Fruit fly (Drosophila melanogaster) whole organism, embryonic: ENCODE results near the gene fkh.
A peak's percentile ranks its signal among the peaks of the same experiment; 100 is the strongest.

Experiments used
- Antp ChIP-seq: fragments of 200-800 bp; sonication (Bioruptor generic); optimal IDR thresholded peaks from 3 replicates; lab custom pipeline; 2016; ENCODE audit warnings: missing biosample characterization, missing genetic modification characterization
- Blimp-1 ChIP-seq: fragments of 200-800 bp; sonication (Bioruptor generic); optimal IDR thresholded peaks from 3 replicates; lab custom pipeline; 2018; ENCODE audit warnings: missing biosample characterization, missing genetic modification characterization, mild to moderate bottlenecking, moderate library complexity, missing genetic modification reagents
- CG10654 ChIP-seq: fragments of 200-800 bp; sonication (Bioruptor generic); optimal IDR thresholded peaks from 2 replicates; lab custom pipeline; 2016; ENCODE audit warnings: missing biosample characterization, missing genetic modification characterization
- CG11247 ChIP-seq: fragments of 200-800 bp; sonication (Bioruptor generic); IDR thresholded peaks from 2 replicates; pipeline ENCODE4 v1.3.6; 2022; ENCODE audit warnings: missing biosample characterization, missing genetic modification characterization
- CG11695 ChIP-seq: fragments of 200-800 bp; sonication (Bioruptor generic); IDR thresholded peaks from 3 replicates; pipeline ENCODE4 v1.3.6; 2022; ENCODE audit warnings: missing biosample characterization, missing genetic modification characterization
- CG12071 ChIP-seq: fragments of 200-800 bp; sonication (Bioruptor generic); optimal IDR thresholded peaks from 3 replicates; lab custom pipeline; 2018; ENCODE audit warnings: missing biosample characterization, mild to moderate bottlenecking, missing genetic modification characterization
- CG12236 ChIP-seq: fragments of 200-800 bp; sonication (Bioruptor generic); optimal IDR thresholded peaks from 2 replicates; lab custom pipeline; 2016; ENCODE audit warnings: missing biosample characterization, missing genetic modification characterization
- CG12659 ChIP-seq: fragments of 200-800 bp; sonication (Bioruptor generic); optimal IDR thresholded peaks from 3 replicates; lab custom pipeline; 2017; ENCODE audit warnings: mild to moderate bottlenecking, missing biosample characterization, missing genetic modification reagents, missing genetic modification characterization
- CG14050 ChIP-seq: fragments of 200-800 bp; sonication (Bioruptor generic); IDR thresholded peaks from 3 replicates; pipeline ENCODE4 v1.3.6; 2022; ENCODE audit warnings: missing biosample characterization, missing genetic modification characterization
- CG14965 ChIP-seq: fragments of 200-800 bp; sonication (Bioruptor generic); optimal IDR thresholded peaks from 2 replicates; lab custom pipeline; 2016; ENCODE audit warnings: missing biosample characterization, missing genetic modification characterization, borderline replicate concordance
- CG1603 ChIP-seq: fragments of 200-800 bp; sonication (Bioruptor generic); optimal IDR thresholded peaks from 2 replicates; lab custom pipeline; 2019; ENCODE audit warnings: missing biosample characterization, mild to moderate bottlenecking, missing genetic modification characterization, moderate library complexity
- CG17359 ChIP-seq: fragments of 200-800 bp; sonication (Bioruptor generic); optimal IDR thresholded peaks from 3 replicates; lab custom pipeline; 2018; ENCODE audit warnings: missing biosample characterization, mild to moderate bottlenecking, missing genetic modification characterization, moderate library complexity
- CG17612 ChIP-seq: fragments of 200-800 bp; sonication (Bioruptor generic); IDR thresholded peaks from 2 replicates; pipeline ENCODE4 v1.3.6; 2022; ENCODE audit warnings: missing biosample characterization, missing genetic modification characterization
- CG2678 ChIP-seq: fragments of 200-800 bp; sonication (Bioruptor generic); optimal IDR thresholded peaks from 3 replicates; lab custom pipeline; 2019; ENCODE audit warnings: missing biosample characterization, mild to moderate bottlenecking, missing genetic modification characterization, moderate library complexity
- CG3163 ChIP-seq: fragments of 200-800 bp; sonication (Bioruptor generic); optimal IDR thresholded peaks from 3 replicates; lab custom pipeline; 2016; ENCODE audit warnings: missing biosample characterization, missing genetic modification characterization
- CG3407 ChIP-seq: fragments of 200-800 bp; sonication (Bioruptor generic); optimal IDR thresholded peaks from 2 replicates; lab custom pipeline; 2018; ENCODE audit warnings: missing biosample characterization, mild to moderate bottlenecking, missing genetic modification characterization
- CG5245 ChIP-seq: fragments of 200-800 bp; sonication (Bioruptor generic); optimal IDR thresholded peaks from 3 replicates; lab custom pipeline; 2016; ENCODE audit warnings: missing biosample characterization, missing genetic modification characterization
- CG5953 ChIP-seq: fragments of 200-800 bp; sonication (Bioruptor generic); IDR thresholded peaks from 2 replicates; pipeline ENCODE4 v1.3.6; 2022; ENCODE audit warnings: missing biosample characterization, missing genetic modification characterization
- CG6813 ChIP-seq: fragments of 200-800 bp; sonication (Bioruptor generic); optimal IDR thresholded peaks from 2 replicates; lab custom pipeline; 2017; ENCODE audit warnings: missing biosample characterization, missing genetic modification characterization, mild to moderate bottlenecking, moderate library complexity, missing genetic modification reagents
- CG6854 ChIP-seq: fragments of 200-800 bp; sonication (Bioruptor generic); optimal IDR thresholded peaks from 3 replicates; lab custom pipeline; 2017; ENCODE audit warnings: missing biosample characterization, mild to moderate bottlenecking, missing genetic modification characterization
- CG7839 ChIP-seq: fragments of 200-800 bp; sonication (Bioruptor generic); optimal IDR thresholded peaks from 3 replicates; lab custom pipeline; 2018; ENCODE audit warnings: missing biosample characterization, mild to moderate bottlenecking, missing genetic modification characterization, moderate library complexity
- H2.0 ChIP-seq: fragments of 200-800 bp; sonication (Bioruptor generic); IDR thresholded peaks from 2 replicates; pipeline ENCODE4 v1.3.6; 2022; ENCODE audit warnings: missing biosample characterization, missing genetic modification characterization
- Med ChIP-seq: fragments of 200-800 bp; sonication (Bioruptor generic); peaks from one replicate; lab custom pipeline; 2016; ENCODE audit warnings: missing biosample characterization, missing genetic modification characterization, mild to moderate bottlenecking, inconsistent platforms, moderate library complexity
- Oaz ChIP-seq: fragments of 200-800 bp; sonication (Bioruptor generic); IDR thresholded peaks from 2 replicates; pipeline ENCODE4 v1.3.6; 2022; ENCODE audit warnings: missing biosample characterization, missing genetic modification characterization
- PHDP ChIP-seq: fragments of 200-800 bp; sonication (Bioruptor generic); optimal IDR thresholded peaks from 3 replicates; lab custom pipeline; 2018; ENCODE audit warnings: missing biosample characterization, mild to moderate bottlenecking, missing genetic modification characterization, moderate library complexity
- Rfx ChIP-seq: fragments of 200-800 bp; sonication (Bioruptor generic); IDR thresholded peaks from 2 replicates; pipeline ENCODE4 v1.3.6; 2022; ENCODE audit warnings: missing biosample characterization, missing genetic modification characterization
- Xrp1 ChIP-seq: fragments of 200-800 bp; sonication (Bioruptor generic); IDR thresholded peaks from 2 replicates; pipeline ENCODE4 v1.3.6; 2022; ENCODE audit warnings: missing biosample characterization, missing genetic modification characterization
- corto ChIP-seq: fragments of 200-800 bp; sonication (Bioruptor generic); optimal IDR thresholded peaks from 2 replicates; lab custom pipeline; 2016; ENCODE audit warnings: missing biosample characterization, mild to moderate bottlenecking, missing genetic modification characterization, moderate library complexity
- dmrt99B ChIP-seq: fragments of 200-800 bp; sonication (Bioruptor generic); optimal IDR thresholded peaks from 2 replicates; lab custom pipeline; 2018; ENCODE audit warnings: missing biosample characterization, mild to moderate bottlenecking, missing genetic modification characterization, moderate library complexity
- dysf ChIP-seq: fragments of 200-800 bp; sonication (Bioruptor generic); IDR thresholded peaks from 3 replicates; pipeline ENCODE4 v1.3.6; 2022; ENCODE audit warnings: missing biosample characterization, missing genetic modification characterization
- ewg ChIP-seq: fragments of 200-800 bp; sonication (Bioruptor generic); optimal IDR thresholded peaks from 3 replicates; lab custom pipeline; 2017; ENCODE audit warnings: mild to moderate bottlenecking, missing biosample characterization, missing genetic modification reagents, missing genetic modification characterization
- grn ChIP-seq: fragments of 200-800 bp; sonication (Bioruptor generic); optimal IDR thresholded peaks from 3 replicates; lab custom pipeline; 2017; ENCODE audit warnings: missing biosample characterization, missing genetic modification characterization
- gt ChIP-seq: fragments of 200-800 bp; sonication (Bioruptor generic); IDR thresholded peaks from 2 replicates; pipeline ENCODE4 v1.3.6; 2022; ENCODE audit warnings: missing biosample characterization, missing genetic modification characterization
- ham ChIP-seq: fragments of 200-800 bp; sonication (Bioruptor generic); IDR thresholded peaks from 2 replicates; pipeline ENCODE4 v1.3.6; 2022; ENCODE audit warnings: missing biosample characterization, missing genetic modification characterization
- jigr1 ChIP-seq: fragments of 200-800 bp; sonication (Bioruptor generic); IDR thresholded peaks from 3 replicates; pipeline ENCODE4 v1.3.6; 2022; ENCODE audit warnings: missing biosample characterization, missing genetic modification characterization
- lab ChIP-seq: fragments of 200-800 bp; sonication (Bioruptor generic); optimal IDR thresholded peaks from 3 replicates; lab custom pipeline; 2017; ENCODE audit warnings: missing biosample characterization, missing genetic modification characterization, mild to moderate bottlenecking, moderate library complexity, missing genetic modification reagents
- lilli ChIP-seq: fragments of 200-800 bp; sonication (Bioruptor generic); optimal IDR thresholded peaks from 3 replicates; lab custom pipeline; 2016; ENCODE audit warnings: missing biosample characterization, missing genetic modification characterization
- lov ChIP-seq, 2 experiments: fragments of 200-800 bp in 1 of 2; fragments of >200 bp in 1 of 2; sonication (Bioruptor generic) in 1 of 2; IDR thresholded peaks in 1 of 2; optimal IDR thresholded peaks in 1 of 2; 2 replicates in 1 of 2; 3 replicates in 1 of 2; pipeline versions ENCODE4 v1.3.6 to Lab custom; 2017 to 2022; ENCODE audit warnings: missing biosample characterization in 1 of 2, missing genetic modification characterization in 1 of 2
- pnt ChIP-seq: fragments of 200-800 bp; sonication (Bioruptor generic); optimal IDR thresholded peaks from 3 replicates; lab custom pipeline; 2016; ENCODE audit warnings: missing biosample characterization, missing genetic modification characterization
- prd ChIP-seq, 3 experiments: fragments of >200 bp in 2 of 3; fragments of 200-800 bp in 1 of 3; sonication (Bioruptor generic) in 1 of 3; optimal IDR thresholded peaks in 2 of 3; IDR thresholded peaks in 1 of 3; 2 replicates in 2 of 3; 3 replicates in 1 of 3; pipeline versions ENCODE4 v1.3.6 to Lab custom; 2017 to 2022; ENCODE audit warnings: missing biosample characterization in 1 of 3, missing genetic modification characterization in 1 of 3
- run ChIP-seq: fragments of 200-800 bp; sonication (Bioruptor generic); optimal IDR thresholded peaks from 3 replicates; lab custom pipeline; 2018; ENCODE audit warnings: missing biosample characterization, mild to moderate bottlenecking, missing genetic modification characterization
- sob ChIP-seq: fragments of 200-800 bp; sonication (Bioruptor generic); IDR thresholded peaks from 2 replicates; pipeline ENCODE4 v1.3.6; 2022; ENCODE audit warnings: missing biosample characterization, missing genetic modification characterization
- stc ChIP-seq: fragments of 200-800 bp; sonication (Bioruptor generic); IDR thresholded peaks from 2 replicates; pipeline ENCODE4 v1.3.6; 2022; ENCODE audit warnings: missing biosample characterization, missing genetic modification characterization
- tll ChIP-seq, 2 experiments: fragments of 200-800 bp in 1 of 2; fragments of >200 bp in 1 of 2; sonication (Bioruptor generic) in 1 of 2; optimal IDR thresholded peaks; 2 replicates each; lab custom pipeline; 2017 to 2019; ENCODE audit warnings: missing biosample characterization in 2 of 2, missing genetic modification characterization in 2 of 2, mild to moderate bottlenecking in 1 of 2, moderate library complexity in 1 of 2
- z ChIP-seq: fragments of 200-800 bp; sonication (Bioruptor generic); IDR thresholded peaks from 3 replicates; pipeline ENCODE4 v1.3.6; 2022; ENCODE audit warnings: missing biosample characterization, missing genetic modification characterization
- zen ChIP-seq: fragments of 200-800 bp; sonication (Bioruptor generic); optimal IDR thresholded peaks from 3 replicates; lab custom pipeline; 2018; ENCODE audit warnings: missing biosample characterization, mild to moderate bottlenecking, missing genetic modification characterization, moderate library complexity
- zfh1 ChIP-seq: fragments of 200-800 bp; sonication (Bioruptor generic); IDR thresholded peaks from 3 replicates; pipeline ENCODE4 v1.3.6; 2022; ENCODE audit warnings: missing biosample characterization, missing genetic modification characterization

Gene fkh

DNA sequence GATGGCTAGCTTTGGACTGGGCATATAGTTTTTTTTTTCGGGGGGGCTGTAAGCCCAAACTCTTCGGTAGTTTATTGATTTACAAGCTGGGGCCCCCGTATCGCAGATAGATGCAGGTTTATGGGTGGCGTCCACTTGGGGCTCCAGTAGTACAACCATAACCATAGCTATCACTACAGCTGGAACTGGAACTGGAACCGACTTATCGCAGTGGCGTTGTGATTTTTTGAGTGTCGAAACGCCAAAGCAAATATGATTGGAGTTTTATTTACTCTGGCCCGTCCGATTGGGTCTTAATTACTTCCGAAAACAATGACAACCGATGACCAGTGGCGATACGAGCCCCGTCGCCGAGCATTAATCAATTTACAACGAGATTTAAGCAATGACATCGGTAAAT lies 5.4 kb upstream of the fkh start (continued):
- TF ChIP-seq CG11695 (GFP tag; lab: Robert Waterston, UW) (peak; percentile 56; the same call in 1 of the 3 replicates), grn (peak; percentile 78), CG5953 (GFP tag; lab: Robert Waterston, UW) (peak; percentile 47; the same call in 1 of the 2 replicates), tll (GFP tag; optimal IDR thresholded peaks at IDR 0.05; lab: Kevin White, UChicago) (no peak), zen (tag; lab: Kevin White, UChicago) (no peak), H2.0 (no peak), Antp (GFP tag; lab: Kevin White, UChicago) (no peak), Blimp-1 (GFP tag; lab: Kevin White, UChicago) (peak; percentile 39), lilli (GFP tag; lab: Kevin White, UChicago) (no peak), CG17359 (tag; lab: Kevin White, UChicago) (peak; percentile 56), ham (GFP tag; lab: Robert Waterston, UW) (no peak), CG3407 (GFP tag; lab: Kevin White, UChicago) (peak; percentile 69), CG12659 (GFP tag; lab: Kevin White, UChicago) (peak; percentile 18), PHDP (tag; lab: Kevin White, UChicago) (peak; percentile 63), z (GFP tag; lab: Robert Waterston, UW) (peak; percentile 49; the same call in 1 of the 3 replicates), pnt (GFP tag; lab: Kevin White, UChicago) (no peak), CG7839 (tag; lab: Kevin White, UChicago) (peak; percentile 33), lab (GFP tag; lab: Kevin White, UChicago) (peak; percentile 72), CG6813 (peak; percentile 74), dysf (no peak), gt (GFP tag; lab: Robert Waterston, UW) (no peak), CG10654 (GFP tag; lab: Kevin White, UChicago) (peak; percentile 18), jigr1 (GFP tag; lab: Robert Waterston, UW) (no peak)

DNA sequence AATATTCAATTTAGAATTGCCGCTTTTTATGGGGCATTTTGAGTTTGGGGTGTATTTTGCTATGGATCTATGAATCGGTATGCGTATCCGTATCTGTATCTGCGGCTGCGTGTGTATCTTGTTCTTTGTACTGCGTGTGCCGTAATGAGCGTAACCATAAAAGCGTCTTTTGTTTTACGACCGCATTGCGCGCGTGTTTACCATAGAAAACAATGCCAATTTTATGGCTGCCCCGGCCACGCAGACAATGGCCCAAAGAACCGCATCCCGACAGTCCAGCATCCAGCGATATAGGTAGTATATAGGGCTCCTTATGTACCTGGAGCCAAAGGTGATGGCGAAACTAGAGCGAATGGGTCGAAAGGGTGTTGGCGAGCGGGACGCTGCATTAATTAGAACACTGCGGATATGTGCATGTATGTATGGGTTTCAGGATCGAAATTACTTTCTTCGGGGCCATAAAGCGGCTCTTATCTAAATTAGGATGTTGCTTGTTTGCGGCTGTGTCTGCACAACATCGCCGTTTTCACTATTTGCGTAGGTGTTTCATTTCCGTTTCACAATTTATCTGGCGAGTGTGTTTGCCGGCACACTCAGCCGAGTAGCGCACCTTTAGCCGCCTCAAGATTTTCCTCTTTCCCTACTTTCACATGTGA lies 3.5 kb upstream of the fkh start:
- TF ChIP-seq Xrp1, result peak; percentile 15; the same call in 1 of the 2 replicates
- TF ChIP-seq CG12236 (GFP tag; lab: Kevin White, UChicago), result no peak
- TF ChIP-seq dmrt99B, result no peak
- TF ChIP-seq zfh1 (GFP tag; lab: Robert Waterston, UW), result no peak
- TF ChIP-seq stc, result no peak
- no peak for TF ChIP-seq sob (GFP tag; lab: Robert Waterston, UW)
- no peak for TF ChIP-seq CG14965 (GFP tag; lab: Kevin White, UChicago)
- TF ChIP-seq prd (optimal IDR thresholded peaks at IDR 0.05; lab: Kevin White, UChicago), result no peak
- TF ChIP-seq prd (GFP tag; IDR thresholded peaks at IDR 0.05; lab: Robert Waterston, UW), result 0 out of 3 replicates have a peak, but pooled peaks have one; percentile 16
- no peak for TF ChIP-seq CG6854 (GFP tag; lab: Kevin White, UChicago)
- TF ChIP-seq zen (tag; lab: Kevin White, UChicago), result peak; percentile 70
- TF ChIP-seq CG3163 (GFP tag; lab: Kevin White, UChicago), result no peak
- TF ChIP-seq CG1603, result peak; percentile 7
- no peak for TF ChIP-seq run (tag; lab: Kevin White, UChicago)
- no peak for TF ChIP-seq CG5245
- TF ChIP-seq CG2678 (tag; lab: Kevin White, UChicago), result peak; percentile 17
- TF ChIP-seq Oaz (GFP tag; lab: Robert Waterston, UW), result no peak
- no peak for TF ChIP-seq ewg (GFP tag; lab: Kevin White, UChicago)
- TF ChIP-seq Med (GFP tag; lab: Kevin White, UChicago), result peak; percentile 64
- TF ChIP-seq lov (optimal IDR thresholded peaks at IDR 0.05; lab: Kevin White, UChicago), result no peak
- 0 out of 3 replicates have a peak, but pooled peaks have one; percentile 38 for TF ChIP-seq lov (GFP tag; IDR thresholded peaks at IDR 0.05; lab: Robert Waterston, UW)
- TF ChIP-seq CG17612 (GFP tag; lab: Robert Waterston, UW), result no peak
- peak; percentile 16; the same call in 1 of the 2 replicates for TF ChIP-seq Rfx (GFP tag; lab: Robert Waterston, UW)
- no peak for TF ChIP-seq CG11247 (GFP tag; lab: Robert Waterston, UW)
- TF ChIP-seq CG12071 (GFP tag; lab: Kevin White, UChicago), result peak; percentile 31
- no peak for TF ChIP-seq corto (GFP tag; lab: Kevin White, UChicago)
- no peak for TF ChIP-seq CG14050 (GFP tag; lab: Robert Waterston, UW)
